Fruit fly (Drosophila melanogaster): ENCODE measurements around the gene hoip.

hoip gene

dm6 chr2L:9705872-9706317 lies 6.3 kb downstream of the hoip start, which contains the start of gene CG31710:
CG31710 (minus strand) TSS chr2L:9705954.
- no peak for TF ChIP-seq HLH54F (GFP tag; optimal IDR thresholded peaks at IDR 0.05)
- no peak for TF ChIP-seq lab (GFP tag; optimal IDR thresholded peaks at IDR 0.05)
- TF ChIP-seq CG10274 (GFP tag; optimal IDR thresholded peaks at IDR 0.05): no peak
- no peak for TF ChIP-seq en (GFP tag; optimal IDR thresholded peaks at IDR 0.05)
- no peak for TF ChIP-seq H2.0 (GFP tag; IDR thresholded peaks at IDR 0.05)
- no peak for TF ChIP-seq CG2875 (GFP tag; optimal IDR thresholded peaks at IDR 0.05)
- no peak for TF ChIP-seq CG11247 (GFP tag; IDR thresholded peaks at IDR 0.05)
- TF ChIP-seq insv (GFP tag; optimal IDR thresholded peaks at IDR 0.05): no peak
- TF ChIP-seq CG6791 (GFP tag; IDR thresholded peaks at IDR 0.05; ENCODE audit: partially characterized antibody): no peak
- TF ChIP-seq CG7928 (GFP tag; optimal IDR thresholded peaks at IDR 0.05): no peak
- no peak for TF ChIP-seq bigmax (GFP tag; optimal IDR thresholded peaks at IDR 0.05)
- TF ChIP-seq row (GFP tag; IDR thresholded peaks at IDR 0.05): no peak
- TF ChIP-seq CG12236 (GFP tag; optimal IDR thresholded peaks at IDR 0.05): no peak
- no peak for TF ChIP-seq CG12299 (tag; optimal IDR thresholded peaks at IDR 0.05)
- peak; percentile 0 for TF ChIP-seq exex (tag; optimal IDR thresholded peaks at IDR 0.05)
- no peak for TF ChIP-seq jing (GFP tag; optimal IDR thresholded peaks at IDR 0.05)
- TF ChIP-seq CG6854 (GFP tag; optimal IDR thresholded peaks at IDR 0.05): peak; percentile 16
- no peak for TF ChIP-seq dpn (GFP tag; optimal IDR thresholded peaks at IDR 0.05)
- TF ChIP-seq CG32532 (GFP tag; IDR thresholded peaks at IDR 0.05): peak; percentile 30; the same call in 1 of the 2 replicates
- TF ChIP-seq pan (optimal IDR thresholded peaks at IDR 0.05): no peak
- peak in 1 of 2 experiments; percentile 15 for TF ChIP-seq pan (GFP tag; optimal IDR thresholded peaks at IDR 0.05 in 1 of 2, IDR thresholded peaks at IDR 0.05 in 1 of 2)
- no peak for TF ChIP-seq NC2α (GFP tag; optimal IDR thresholded peaks at IDR 0.05)
- TF ChIP-seq eve (GFP tag; optimal IDR thresholded peaks at IDR 0.05): peak in 1 of 2 experiments; percentile 43
- no peak for TF ChIP-seq Optix (GFP tag; IDR thresholded peaks at IDR 0.05)
- no peak for TF ChIP-seq peb (GFP tag; IDR thresholded peaks at IDR 0.05)
- no peak for TF ChIP-seq Nf-YB (GFP tag; optimal IDR thresholded peaks at IDR 0.05)
- no peak for TF ChIP-seq CG15696 (tag; optimal IDR thresholded peaks at IDR 0.05)
- no peak for TF ChIP-seq fd3F (GFP tag; optimal IDR thresholded peaks at IDR 0.05)
- TF ChIP-seq gce (GFP tag; IDR thresholded peaks at IDR 0.05): no peak
- TF ChIP-seq Xbp1 (GFP tag; optimal IDR thresholded peaks at IDR 0.05): no peak
- no peak for TF ChIP-seq phol (tag; optimal IDR thresholded peaks at IDR 0.05)
- no peak for TF ChIP-seq luna (GFP tag; optimal IDR thresholded peaks at IDR 0.05)
- TF ChIP-seq Sox102F (GFP tag; optimal IDR thresholded peaks at IDR 0.05): no peak
- TF ChIP-seq ind (GFP tag; optimal IDR thresholded peaks at IDR 0.05): no peak
- no peak for TF ChIP-seq CG7839 (tag; optimal IDR thresholded peaks at IDR 0.05)
- no peak for TF ChIP-seq gt (GFP tag; IDR thresholded peaks at IDR 0.05)
- no peak for TF ChIP-seq cg (GFP tag; optimal IDR thresholded peaks at IDR 0.05)
- TF ChIP-seq Fer2 (tag; optimal IDR thresholded peaks at IDR 0.05): no peak
- no peak for TF ChIP-seq org-1 (GFP tag; optimal IDR thresholded peaks at IDR 0.05)
- TF ChIP-seq Ada2b (GFP tag; IDR thresholded peaks at IDR 0.05): no peak
- TF ChIP-seq ato (GFP tag; IDR thresholded peaks at IDR 0.05; ENCODE audit: partially characterized antibody): no peak
- TF ChIP-seq Dp (GFP tag; optimal IDR thresholded peaks at IDR 0.05): no peak
- no peak; the same call in 1 of the 3 replicates for TF ChIP-seq CG34224 (GFP tag; IDR thresholded peaks at IDR 0.05; ENCODE audit: partially characterized antibody)
- no peak for TF ChIP-seq dan (GFP tag; IDR thresholded peaks at IDR 0.05)
- no peak for TF ChIP-seq rib (GFP tag; IDR thresholded peaks at IDR 0.05)
- TF ChIP-seq CG17359 (tag; optimal IDR thresholded peaks at IDR 0.05): peak; percentile 21
- no peak for TF ChIP-seq CG4617 (GFP tag; optimal IDR thresholded peaks at IDR 0.05; ENCODE audit: borderline replicate concordance)
- peak; percentile 47 for TF ChIP-seq Blimp-1 (GFP tag; optimal IDR thresholded peaks at IDR 0.05)
- no peak for TF ChIP-seq Scr (GFP tag; IDR thresholded peaks at IDR 0.05; ENCODE audit: partially characterized antibody)
- TF ChIP-seq CG34422 (GFP tag; IDR thresholded peaks at IDR 0.05): peak; percentile 78; the same call in 1 of the 3 replicates
- no peak for TF ChIP-seq CG30403 (GFP tag; optimal IDR thresholded peaks at IDR 0.05)

Measured in whole organism, embryonic.